Worm (Caenorhabditis elegans): ENCODE results near the gene dsl-7.

Gene dsl-7

ce11 chrV:12967925-12968327 is 25.0 kb upstream of the dsl-7 start, which contains the start of gene R186.8 (continued):
- TF ChIP-seq ceh-27 (GFP tag; optimal IDR thresholded peaks at IDR 0.05), result peak; percentile 40
- TF ChIP-seq cebp-1 (GFP tag; IDR thresholded peaks at IDR 0.05), result peak; percentile 57; the same call in 1 of the 2 replicates
- TF ChIP-seq cebp-1 (tag; optimal IDR thresholded peaks at IDR 0.05), result peak; percentile 58
- peak; percentile 63 for TF ChIP-seq somi-1 (GFP tag; optimal IDR thresholded peaks at IDR 0.05)
- peak; percentile 40; the same call in 1 of the 2 replicates for TF ChIP-seq C06A6.2 (GFP tag; conservative IDR thresholded peaks at IDR 0.05)

- TF ChIP-seq D2030.7 (GFP tag; IDR thresholded peaks at IDR 0.05) (no peak), ama-1 (optimal IDR thresholded peaks at IDR 0.05) (no peak), ama-1 (GFP tag; optimal IDR thresholded peaks at IDR 0.05) (no peak), snpc-3.4 (tag; optimal IDR thresholded peaks at IDR 0.05) (no peak), unc-62 (GFP tag; optimal IDR thresholded peaks at IDR 0.05) (no peak), Y67H2A.10 (GFP tag; conservative IDR thresholded peaks at IDR 0.05) (no peak), tbx-9 (tag; optimal IDR thresholded peaks at IDR 0.05; ENCODE audit: borderline replicate concordance) (no peak), rpc-1 (optimal IDR thresholded peaks at IDR 0.05) (no peak), rpc-1 (tag; optimal IDR thresholded peaks at IDR 0.05) (no peak), F55B11.4 (tag; optimal IDR thresholded peaks at IDR 0.05; ENCODE audit: borderline replicate concordance, insufficient read depth) (no peak), Y79H2A.3 (GFP tag; conservative IDR thresholded peaks at IDR 0.05) (no peak), dpff-1 (tag; optimal IDR thresholded peaks at IDR 0.05) (no peak), tbp1 (GFP tag; optimal IDR thresholded peaks at IDR 0.05) (no peak), F49E8.2 (tag; optimal IDR thresholded peaks at IDR 0.05; ENCODE audit: insufficient read depth) (no peak)
These were observed 24.4 kb upstream of the dsl-7 start, which contains the start of gene lin-46 for ce11 chrV:12968555-12968954. Gene lin-46, plus strand, starts transcription at chrV:12968855.

- TF ChIP-seq him-1 (tag; optimal IDR thresholded peaks at IDR 0.05) (no peak), atf-7 (tag; optimal IDR thresholded peaks at IDR 0.05) (no peak), D2030.7 (GFP tag; IDR thresholded peaks at IDR 0.05) (no peak), ceh-40 (GFP tag; IDR thresholded peaks at IDR 0.05) (no peak), ceh-79 (tag; optimal IDR thresholded peaks at IDR 0.05) (no peak), hmg-1.2 (GFP tag; IDR thresholded peaks at IDR 0.05) (peak; percentile 26; the same call in 1 of the 2 replicates), ztf-25 (GFP tag; IDR thresholded peaks at IDR 0.05) (no peak), C06A6.2 (GFP tag; conservative IDR thresholded peaks at IDR 0.05) (no peak), F57A8.1 (GFP tag; optimal IDR thresholded peaks at IDR 0.05) (no peak), lin-40 (tag; optimal IDR thresholded peaks at IDR 0.05) (no peak), hlh-12 (tag; optimal IDR thresholded peaks at IDR 0.05) (no peak), somi-1 (GFP tag; optimal IDR thresholded peaks at IDR 0.05) (no peak), lin-26 (GFP tag; IDR thresholded peaks at IDR 0.05) (no peak), Y67H2A.10 (GFP tag; conservative IDR thresholded peaks at IDR 0.05) (no peak), K11D2.4 (GFP tag; IDR thresholded peaks at IDR 0.05) (no peak), madf-6 (GFP tag; IDR thresholded peaks at IDR 0.05) (no peak), Y53F4B.3 (GFP tag; IDR thresholded peaks at IDR 0.05) (no peak), let-526 (GFP tag; IDR thresholded peaks at IDR 0.05) (no peak), lin-35 (GFP tag; optimal IDR thresholded peaks at IDR 0.05) (peak in 1 of 3 experiments; percentile 63), ccch-3 (GFP tag; optimal IDR thresholded peaks at IDR 0.05) (no peak), madf-3 (GFP tag; IDR thresholded peaks at IDR 0.05) (no peak), ztf-18 (tag; optimal IDR thresholded peaks at IDR 0.05) (no peak), mel-28 (tag; optimal IDR thresholded peaks at IDR 0.05; ENCODE audit: borderline replicate concordance) (no peak), rpc-1 (optimal IDR thresholded peaks at IDR 0.05) (no peak), rpc-1 (tag; optimal IDR thresholded peaks at IDR 0.05) (no peak), nfyb-1 (GFP tag; IDR thresholded peaks at IDR 0.05) (no peak), B0261.1 (tag; optimal IDR thresholded peaks at IDR 0.05) (no peak), cebp-1 (GFP tag; IDR thresholded peaks at IDR 0.05) (no peak), cebp-1 (tag; optimal IDR thresholded peaks at IDR 0.05) (no peak), Y95B8A.8 (GFP tag; IDR thresholded peaks at IDR 0.05) (no peak), nhr-27 (tag; optimal IDR thresholded peaks at IDR 0.05) (no peak), hrde-1 (tag; optimal IDR thresholded peaks at IDR 0.05; ENCODE audit: borderline replicate concordance) (no peak), efl-1 (GFP tag; optimal IDR thresholded peaks at IDR 0.05) (peak; percentile 32), sea-2 (GFP tag; IDR thresholded peaks at IDR 0.05) (no peak)
These were observed 22.3 kb upstream of the dsl-7 start, which contains the start of gene pnn-1 for ce11 chrV:12970575-12971160. Gene pnn-1, plus strand, starts transcription at chrV:12971110.

All from whole organism, young adult.